Fruit fly (Drosophila melanogaster) whole organism, embryonic: ENCODE results near the gene CG6409.

Experiments used
- CG10147 ChIP-seq: fragments of 200-800 bp; sonication (Bioruptor generic); optimal IDR thresholded peaks from 2 replicates; lab custom pipeline; 2019; ENCODE audit warnings: missing biosample characterization, mild to moderate bottlenecking, missing genetic modification characterization, moderate library complexity
- CG11398 ChIP-seq: fragments of 200-800 bp; sonication (Bioruptor generic); optimal IDR thresholded peaks from 2 replicates; lab custom pipeline; 2016; ENCODE audit warnings: missing biosample characterization, missing genetic modification characterization
- CG11560 ChIP-seq: fragments of 200-800 bp; sonication (Bioruptor generic); IDR thresholded peaks from 3 replicates; pipeline ENCODE4 v1.3.6; 2022; ENCODE audit warnings: missing biosample characterization, missing genetic modification characterization
- CG11723 ChIP-seq: fragments of 200-800 bp; sonication (Bioruptor generic); optimal IDR thresholded peaks from 2 replicates; lab custom pipeline; 2017; ENCODE audit warnings: missing biosample characterization, mild to moderate bottlenecking, missing genetic modification characterization
- CG13424 ChIP-seq: fragments of 200-800 bp; sonication (Bioruptor generic); optimal IDR thresholded peaks from 2 replicates; lab custom pipeline; 2019; ENCODE audit warnings: missing biosample characterization, mild to moderate bottlenecking, missing genetic modification characterization, moderate library complexity
- CG1529 ChIP-seq: fragments of 200-800 bp; sonication (Bioruptor generic); optimal IDR thresholded peaks from 3 replicates; lab custom pipeline; 2018; ENCODE audit warnings: missing biosample characterization, missing genetic modification characterization
- CG15601 ChIP-seq: fragments of 200-800 bp; sonication (Bioruptor generic); optimal IDR thresholded peaks from 3 replicates; lab custom pipeline; 2019; ENCODE audit warnings: missing biosample characterization, mild to moderate bottlenecking, missing genetic modification characterization, moderate library complexity
- CG17612 ChIP-seq: fragments of 200-800 bp; sonication (Bioruptor generic); IDR thresholded peaks from 2 replicates; pipeline ENCODE4 v1.3.6; 2022; ENCODE audit warnings: missing biosample characterization, missing genetic modification characterization
- CG17829 ChIP-seq: fragments of 200-800 bp; optimal IDR thresholded peaks from 2 replicates; lab custom pipeline; 2019; ENCODE audit warnings: missing biosample characterization, mild to moderate bottlenecking, missing genetic modification characterization, moderate library complexity
- CG1832 ChIP-seq: fragments of 200-800 bp; sonication (Bioruptor generic); optimal IDR thresholded peaks from 2 replicates; lab custom pipeline; 2017; ENCODE audit warnings: missing biosample characterization, mild to moderate bottlenecking, missing genetic modification characterization, inconsistent platforms
- CG18599 ChIP-seq: fragments of 200-800 bp; sonication (Bioruptor generic); optimal IDR thresholded peaks from 3 replicates; lab custom pipeline; 2017; ENCODE audit warnings: missing biosample characterization, missing genetic modification characterization, mild to moderate bottlenecking, moderate library complexity, missing genetic modification reagents
- CG18764 ChIP-seq: fragments of 200-800 bp; sonication (Bioruptor generic); optimal IDR thresholded peaks from 3 replicates; lab custom pipeline; 2016; ENCODE audit warnings: missing biosample characterization, missing genetic modification characterization
- CG33557 ChIP-seq: fragments of 200-800 bp; sonication (Bioruptor generic); optimal IDR thresholded peaks from 2 replicates; lab custom pipeline; 2019; ENCODE audit warnings: missing biosample characterization, mild to moderate bottlenecking, missing genetic modification characterization, moderate library complexity
- CG34224 ChIP-seq: fragments of 200-800 bp; sonication (Bioruptor generic); IDR thresholded peaks from 3 replicates; pipeline ENCODE4 v1.3.6; 2022; ENCODE audit warnings: missing biosample characterization, missing genetic modification characterization; ENCODE audit not compliant: partially characterized antibody
- CG3838 ChIP-seq: fragments of 200-800 bp; sonication (Bioruptor generic); optimal IDR thresholded peaks from 3 replicates; lab custom pipeline; 2016; ENCODE audit warnings: missing biosample characterization, missing genetic modification characterization
- CG6689 ChIP-seq: fragments of 200-800 bp; sonication (Bioruptor generic); IDR thresholded peaks from 2 replicates; pipeline ENCODE4 v1.3.6; 2022; ENCODE audit warnings: missing biosample characterization, missing genetic modification characterization
- CG8359 ChIP-seq: fragments of 200-800 bp; sonication (Bioruptor generic); optimal IDR thresholded peaks from 2 replicates; lab custom pipeline; 2017; ENCODE audit warnings: missing biosample characterization, mild to moderate bottlenecking, missing genetic modification characterization, borderline replicate concordance
- CG9215 ChIP-seq: fragments of 200-800 bp; sonication (Bioruptor generic); IDR thresholded peaks from 2 replicates; pipeline ENCODE4 v1.3.6; 2022; ENCODE audit warnings: missing biosample characterization, missing genetic modification characterization
- CG9609 ChIP-seq: fragments of 200-800 bp; sonication (Bioruptor generic); optimal IDR thresholded peaks from 3 replicates; lab custom pipeline; 2016; ENCODE audit warnings: missing biosample characterization, missing genetic modification characterization
- CG9797 ChIP-seq: fragments of 200-800 bp; sonication (Bioruptor generic); optimal IDR thresholded peaks from 3 replicates; lab custom pipeline; 2018; ENCODE audit warnings: missing biosample characterization, mild to moderate bottlenecking, missing genetic modification characterization
- CG9817 ChIP-seq: fragments of 200-800 bp; sonication (Bioruptor generic); optimal IDR thresholded peaks from 2 replicates; lab custom pipeline; 2018; ENCODE audit warnings: missing biosample characterization, mild to moderate bottlenecking, missing genetic modification characterization, moderate library complexity
- Dek ChIP-seq: fragments of 200-800 bp; sonication (Bioruptor generic); optimal IDR thresholded peaks from 3 replicates; lab custom pipeline; 2019; ENCODE audit warnings: missing biosample characterization, mild to moderate bottlenecking, missing genetic modification characterization, moderate library complexity
- Ets97D ChIP-seq: fragments of 200-800 bp; sonication (Bioruptor generic); optimal IDR thresholded peaks from 3 replicates; lab custom pipeline; 2016; ENCODE audit warnings: missing biosample characterization, missing genetic modification characterization
- HLH54F ChIP-seq: fragments of 200-800 bp; sonication (Bioruptor generic); optimal IDR thresholded peaks from 3 replicates; lab custom pipeline; 2016; ENCODE audit warnings: missing biosample characterization, missing genetic modification characterization
- Max ChIP-seq: fragments of 200-800 bp; sonication (Bioruptor generic); optimal IDR thresholded peaks from 2 replicates; lab custom pipeline; 2016; ENCODE audit warnings: missing biosample characterization, mild to moderate bottlenecking, missing genetic modification characterization
- NC2α ChIP-seq: fragments of 200-800 bp; sonication (Bioruptor generic); optimal IDR thresholded peaks from 2 replicates; lab custom pipeline; 2016; ENCODE audit warnings: missing biosample characterization, missing genetic modification characterization
- Spps ChIP-seq: fragments of 200-800 bp; sonication (Bioruptor generic); optimal IDR thresholded peaks from 2 replicates; lab custom pipeline; 2018; ENCODE audit warnings: missing biosample characterization, mild to moderate bottlenecking, missing genetic modification characterization
- Sry-β ChIP-seq: fragments of 200-800 bp; sonication (Bioruptor generic); optimal IDR thresholded peaks from 2 replicates; lab custom pipeline; 2018; ENCODE audit warnings: missing biosample characterization, mild to moderate bottlenecking, missing genetic modification characterization, moderate library complexity
- az2 ChIP-seq: fragments of 200-800 bp; sonication (Bioruptor generic); optimal IDR thresholded peaks from 3 replicates; lab custom pipeline; 2016; ENCODE audit warnings: missing biosample characterization, missing genetic modification characterization
- bigmax ChIP-seq: fragments of 200-800 bp; sonication (Bioruptor generic); optimal IDR thresholded peaks from 2 replicates; lab custom pipeline; 2018; ENCODE audit warnings: missing biosample characterization, mild to moderate bottlenecking, missing genetic modification characterization
- eyg ChIP-seq: fragments of 200-800 bp; sonication (Bioruptor generic); optimal IDR thresholded peaks from 3 replicates; lab custom pipeline; 2016; ENCODE audit warnings: missing biosample characterization, missing genetic modification characterization
- grau ChIP-seq: fragments of 200-800 bp; optimal IDR thresholded peaks from 3 replicates; lab custom pipeline; 2019; ENCODE audit warnings: missing biosample characterization, mild to moderate bottlenecking, missing genetic modification characterization, moderate library complexity
- lab ChIP-seq: fragments of 200-800 bp; sonication (Bioruptor generic); optimal IDR thresholded peaks from 3 replicates; lab custom pipeline; 2017; ENCODE audit warnings: missing biosample characterization, missing genetic modification characterization, mild to moderate bottlenecking, moderate library complexity, missing genetic modification reagents
- lola ChIP-seq, 3 experiments: fragments of >200 bp in 2 of 3; fragments of 200-800 bp in 1 of 3; sonication (Bioruptor generic) in 1 of 3; optimal IDR thresholded peaks; 2 replicates each; lab custom pipeline; 2017 to 2019; ENCODE audit warnings: missing biosample characterization in 3 of 3, missing genetic modification characterization in 3 of 3, mild to moderate bottlenecking in 1 of 3, moderate library complexity in 1 of 3
- luna ChIP-seq: fragments of 200-800 bp; sonication (Bioruptor generic); optimal IDR thresholded peaks from 2 replicates; lab custom pipeline; 2016; ENCODE audit warnings: missing biosample characterization, missing genetic modification characterization
- mam ChIP-seq: fragments of 200-800 bp; sonication (Bioruptor generic); optimal IDR thresholded peaks from 3 replicates; lab custom pipeline; 2016; ENCODE audit warnings: missing biosample characterization, missing genetic modification characterization
- nmo ChIP-seq: fragments of 200-800 bp; sonication (Bioruptor generic); optimal IDR thresholded peaks from 2 replicates; lab custom pipeline; 2018; ENCODE audit warnings: missing biosample characterization, mild to moderate bottlenecking, missing genetic modification characterization, moderate library complexity
- odd ChIP-seq: fragments of 200-800 bp; sonication (Bioruptor generic); optimal IDR thresholded peaks from 2 replicates; lab custom pipeline; 2017; ENCODE audit warnings: missing biosample characterization, mild to moderate bottlenecking, missing genetic modification characterization
- pfk ChIP-seq: fragments of 200-800 bp; sonication (Bioruptor generic); optimal IDR thresholded peaks from 2 replicates; lab custom pipeline; 2018; ENCODE audit warnings: missing biosample characterization, mild to moderate bottlenecking, missing genetic modification characterization, moderate library complexity
- pnt ChIP-seq: fragments of 200-800 bp; sonication (Bioruptor generic); optimal IDR thresholded peaks from 3 replicates; lab custom pipeline; 2016; ENCODE audit warnings: missing biosample characterization, missing genetic modification characterization
- pros ChIP-seq: fragments of 200-800 bp; sonication (Bioruptor generic); optimal IDR thresholded peaks from 3 replicates; lab custom pipeline; 2019; ENCODE audit warnings: missing biosample characterization, mild to moderate bottlenecking, missing genetic modification characterization, moderate library complexity
- pum ChIP-seq: fragments of 200-800 bp; sonication (Bioruptor generic); optimal IDR thresholded peaks from 2 replicates; lab custom pipeline; 2016; ENCODE audit warnings: missing biosample characterization, missing genetic modification characterization
- run ChIP-seq: fragments of 200-800 bp; sonication (Bioruptor generic); optimal IDR thresholded peaks from 3 replicates; lab custom pipeline; 2018; ENCODE audit warnings: missing biosample characterization, mild to moderate bottlenecking, missing genetic modification characterization
- sc ChIP-seq, 3 experiments: fragments of >200 bp in 2 of 3; fragments of 200-800 bp in 1 of 3; sonication (Bioruptor generic) in 1 of 3; optimal IDR thresholded peaks; 2 replicates in 2 of 3; 3 replicates in 1 of 3; lab custom pipeline; 2017; ENCODE audit warnings: mild to moderate bottlenecking in 1 of 3, missing biosample characterization in 1 of 3, missing genetic modification characterization in 1 of 3, missing genetic modification reagents in 1 of 3
- shn ChIP-seq: fragments of 200-800 bp; sonication (Bioruptor generic); optimal IDR thresholded peaks from 3 replicates; lab custom pipeline; 2016; ENCODE audit warnings: missing biosample characterization, missing genetic modification characterization
- wek ChIP-seq: fragments of 200-800 bp; sonication (Bioruptor generic); optimal IDR thresholded peaks from 3 replicates; lab custom pipeline; 2018; ENCODE audit warnings: missing biosample characterization, mild to moderate bottlenecking, missing genetic modification characterization, moderate library complexity
- z ChIP-seq: fragments of 200-800 bp; sonication (Bioruptor generic); IDR thresholded peaks from 3 replicates; pipeline ENCODE4 v1.3.6; 2022; ENCODE audit warnings: missing biosample characterization, missing genetic modification characterization
- zf30C ChIP-seq: fragments of 200-800 bp; sonication (Bioruptor generic); optimal IDR thresholded peaks from 3 replicates; lab custom pipeline; 2018; ENCODE audit warnings: missing biosample characterization, mild to moderate bottlenecking, missing genetic modification characterization

CG6409 gene

dm6 chr3L:10861657-10862543 is 20.3 kb downstream of the CG6409 start (continued):
- no peak for TF ChIP-seq CG11723 (GFP tag; lab: Kevin White, UChicago)
- peak; percentile 31 for TF ChIP-seq grau (tag; lab: Kevin White, UChicago)
- TF ChIP-seq CG18764 (GFP tag; lab: Kevin White, UChicago): no peak
- no peak for TF ChIP-seq Ets97D
- TF ChIP-seq CG13424: no peak
- no peak for TF ChIP-seq Max (GFP tag; lab: Kevin White, UChicago)
- no peak for TF ChIP-seq pnt (GFP tag; lab: Kevin White, UChicago)
- TF ChIP-seq CG18599 (GFP tag; lab: Kevin White, UChicago): peak; percentile 62
- TF ChIP-seq bigmax (GFP tag; lab: Kevin White, UChicago): no peak
- TF ChIP-seq mam: no peak
- no peak for TF ChIP-seq odd
- no peak for TF ChIP-seq CG10147 (GFP tag; lab: Kevin White, UChicago)
- TF ChIP-seq CG6689 (GFP tag; lab: Robert Waterston, UW): no peak
- TF ChIP-seq CG9609 (GFP tag; lab: Kevin White, UChicago): no peak
- no peak for TF ChIP-seq CG11560 (tag; lab: Robert Waterston, UW)
- TF ChIP-seq CG17612 (GFP tag; lab: Robert Waterston, UW): no peak
- no peak for TF ChIP-seq Dek (tag; lab: Kevin White, UChicago)
- TF ChIP-seq z (GFP tag; lab: Robert Waterston, UW): no peak
- TF ChIP-seq nmo: no peak
- no peak for TF ChIP-seq CG11398 (GFP tag; lab: Kevin White, UChicago)
- TF ChIP-seq pum (GFP tag; lab: Kevin White, UChicago): no peak
- no peak for TF ChIP-seq shn
- no peak for TF ChIP-seq CG8359 (GFP tag; lab: Kevin White, UChicago)
- TF ChIP-seq luna (GFP tag; lab: Kevin White, UChicago): no peak
- TF ChIP-seq Sry-β: no peak
- peak; percentile 99 for TF ChIP-seq pros (GFP tag; lab: Kevin White, UChicago)
- no peak for TF ChIP-seq az2
- TF ChIP-seq run: peak; percentile 56
- no peak for TF ChIP-seq CG1529 (GFP tag; lab: Kevin White, UChicago)
- TF ChIP-seq CG9797 (GFP tag; lab: Kevin White, UChicago): no peak
- TF ChIP-seq CG34224 (GFP tag; lab: Robert Waterston, UW): no peak
- TF ChIP-seq NC2α (GFP tag; lab: Kevin White, UChicago): no peak
- no peak for TF ChIP-seq lab
- no peak for TF ChIP-seq zf30C (GFP tag; lab: Kevin White, UChicago)
- TF ChIP-seq CG17829: peak; percentile 36
- TF ChIP-seq CG9817 (tag; lab: Kevin White, UChicago): peak; percentile 7
- no peak for TF ChIP-seq HLH54F
- TF ChIP-seq CG33557 (GFP tag; lab: Kevin White, UChicago): no peak
- TF ChIP-seq CG1832 (GFP tag; lab: Kevin White, UChicago): peak; percentile 46
- TF ChIP-seq pfk (GFP tag; lab: Kevin White, UChicago): peak; percentile 56
- no peak for TF ChIP-seq lola (GFP tag; optimal IDR thresholded peaks at IDR 0.05; lab: Kevin White, UChicago)
- no peak for TF ChIP-seq Spps (tag; lab: Kevin White, UChicago)
- TF ChIP-seq wek (GFP tag; lab: Kevin White, UChicago): no peak
- no peak for TF ChIP-seq eyg (GFP tag; lab: Kevin White, UChicago)
- no peak for TF ChIP-seq CG9215 (GFP tag; lab: Robert Waterston, UW)
- TF ChIP-seq sc (optimal IDR thresholded peaks at IDR 0.05; lab: Kevin White, UChicago): no peak
- no peak for TF ChIP-seq sc (GFP tag; optimal IDR thresholded peaks at IDR 0.05; lab: Kevin White, UChicago)
- no peak for TF ChIP-seq CG15601 (tag; lab: Kevin White, UChicago)
- TF ChIP-seq CG3838 (GFP tag; lab: Kevin White, UChicago): no peak
